Worm (Caenorhabditis elegans): ENCODE data around the gene frm-2.

The frm-2 gene

ce11 chrIII:5961560-5961959, 20.4 kb downstream of the frm-2 start:
- TF ChIP-seq ceh-28 (tag; optimal IDR thresholded peaks at IDR 0.05): no peak
- TF ChIP-seq unc-62 (GFP tag; optimal IDR thresholded peaks at IDR 0.05): no peak
- TF ChIP-seq egl-5 (tag; optimal IDR thresholded peaks at IDR 0.05): no peak
- TF ChIP-seq lin-39 (tag; optimal IDR thresholded peaks at IDR 0.05): no peak
- TF ChIP-seq nhr-23 (tag; optimal IDR thresholded peaks at IDR 0.05): no peak
- TF ChIP-seq nfya-1 (tag; optimal IDR thresholded peaks at IDR 0.05; ENCODE audit: insufficient read depth): no peak
- no peak for TF ChIP-seq elt-1 (tag; optimal IDR thresholded peaks at IDR 0.05)
- TF ChIP-seq zag-1 (tag; optimal IDR thresholded peaks at IDR 0.05): no peak
- no peak for TF ChIP-seq elt-2 (tag; optimal IDR thresholded peaks at IDR 0.05)
- TF ChIP-seq nhr-28 (tag; optimal IDR thresholded peaks at IDR 0.05): no peak
- TF ChIP-seq snpc-4 (tag; optimal IDR thresholded peaks at IDR 0.05): no peak
- no peak for TF ChIP-seq mdl-1 (tag; optimal IDR thresholded peaks at IDR 0.05)
- TF ChIP-seq nhr-67 (tag; optimal IDR thresholded peaks at IDR 0.05): no peak
- no peak for TF ChIP-seq fos-1 (tag; optimal IDR thresholded peaks at IDR 0.05)
- no peak for TF ChIP-seq ceh-82 (tag; optimal IDR thresholded peaks at IDR 0.05)
- TF ChIP-seq sea-2 (GFP tag; optimal IDR thresholded peaks at IDR 0.05): no peak
- no peak for TF ChIP-seq fkh-10 (GFP tag; optimal IDR thresholded peaks at IDR 0.05)
- no peak for TF ChIP-seq ztf-4 (tag; optimal IDR thresholded peaks at IDR 0.05)
- no peak for TF ChIP-seq unc-39 (tag; optimal IDR thresholded peaks at IDR 0.05)
- TF ChIP-seq nhr-12 (tag; optimal IDR thresholded peaks at IDR 0.05): no peak

ce11 chrIII:5959049-5959448, 22.9 kb downstream of the frm-2 start:
- TF ChIP-seq nhr-12 (tag; optimal IDR thresholded peaks at IDR 0.05): no peak
- peak; percentile 39 for TF ChIP-seq pha-4 (tag; optimal IDR thresholded peaks at IDR 0.05)

DNA sequence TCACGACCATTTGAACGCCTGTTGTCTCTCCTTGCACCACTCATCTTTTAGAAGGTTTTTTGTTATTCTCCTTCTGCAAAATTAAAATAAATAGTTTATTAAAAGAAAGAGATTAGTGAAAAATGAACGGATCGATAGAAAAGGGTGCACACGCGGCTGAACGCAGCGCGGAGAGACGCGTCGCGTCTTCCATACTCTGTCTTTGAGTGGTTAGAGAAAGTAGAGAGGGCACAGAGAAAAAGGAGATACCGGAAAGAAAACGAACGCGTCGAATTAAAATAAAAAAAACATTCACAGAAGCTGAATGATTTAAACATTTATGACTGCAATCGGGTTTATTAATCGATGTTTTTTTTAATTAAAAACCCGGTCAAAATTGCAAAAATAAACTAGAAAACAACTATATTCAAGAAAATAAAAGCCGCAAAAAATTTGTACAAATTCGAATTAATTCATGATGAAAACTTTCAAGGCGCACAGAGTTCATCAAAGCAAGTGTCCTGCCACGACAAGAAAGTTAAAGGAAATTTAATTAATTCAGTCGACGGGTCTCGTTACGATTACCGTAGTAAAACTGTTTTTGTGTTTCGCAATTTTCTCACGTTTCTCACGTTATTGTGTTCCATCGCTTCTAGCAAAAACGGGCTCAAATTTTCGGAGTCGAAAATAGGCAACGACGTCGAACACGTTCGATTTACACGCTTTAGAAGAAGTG, 23.6 kb downstream of the frm-2 start, which contains the start of the genes nono-1 and nop-1:
Gene nono-1, minus strand, starts transcription at position 75 of the 715 bp plus-strand sequence.
Gene nop-1, plus strand, starts transcription at position 551 of the 715 bp plus-strand sequence.
- peak; percentile 36 for TF ChIP-seq snpc-4 (tag; optimal IDR thresholded peaks at IDR 0.05)
- peak; percentile 1 for TF ChIP-seq hmg-11 (tag; optimal IDR thresholded peaks at IDR 0.05)
- no peak for TF ChIP-seq elt-2 (tag; optimal IDR thresholded peaks at IDR 0.05)
- peak; percentile 84 for TF ChIP-seq nfya-1 (tag; optimal IDR thresholded peaks at IDR 0.05; ENCODE audit: insufficient read depth)

ce11 chrIII:5953913-5954290, 28.0 kb downstream of the frm-2 start:
- TF ChIP-seq ceh-9 (tag; optimal IDR thresholded peaks at IDR 0.05): no peak
- no peak for TF ChIP-seq nhr-12 (tag; optimal IDR thresholded peaks at IDR 0.05)
- TF ChIP-seq nhr-25 (tag; optimal IDR thresholded peaks at IDR 0.05): no peak
- no peak for TF ChIP-seq ZK546.5 (tag; optimal IDR thresholded peaks at IDR 0.05)
- no peak for TF ChIP-seq nhr-77 (tag; optimal IDR thresholded peaks at IDR 0.05)
- TF ChIP-seq egl-5 (tag; optimal IDR thresholded peaks at IDR 0.05): no peak
- TF ChIP-seq tbx-2 (tag; optimal IDR thresholded peaks at IDR 0.05): no peak

DNA sequence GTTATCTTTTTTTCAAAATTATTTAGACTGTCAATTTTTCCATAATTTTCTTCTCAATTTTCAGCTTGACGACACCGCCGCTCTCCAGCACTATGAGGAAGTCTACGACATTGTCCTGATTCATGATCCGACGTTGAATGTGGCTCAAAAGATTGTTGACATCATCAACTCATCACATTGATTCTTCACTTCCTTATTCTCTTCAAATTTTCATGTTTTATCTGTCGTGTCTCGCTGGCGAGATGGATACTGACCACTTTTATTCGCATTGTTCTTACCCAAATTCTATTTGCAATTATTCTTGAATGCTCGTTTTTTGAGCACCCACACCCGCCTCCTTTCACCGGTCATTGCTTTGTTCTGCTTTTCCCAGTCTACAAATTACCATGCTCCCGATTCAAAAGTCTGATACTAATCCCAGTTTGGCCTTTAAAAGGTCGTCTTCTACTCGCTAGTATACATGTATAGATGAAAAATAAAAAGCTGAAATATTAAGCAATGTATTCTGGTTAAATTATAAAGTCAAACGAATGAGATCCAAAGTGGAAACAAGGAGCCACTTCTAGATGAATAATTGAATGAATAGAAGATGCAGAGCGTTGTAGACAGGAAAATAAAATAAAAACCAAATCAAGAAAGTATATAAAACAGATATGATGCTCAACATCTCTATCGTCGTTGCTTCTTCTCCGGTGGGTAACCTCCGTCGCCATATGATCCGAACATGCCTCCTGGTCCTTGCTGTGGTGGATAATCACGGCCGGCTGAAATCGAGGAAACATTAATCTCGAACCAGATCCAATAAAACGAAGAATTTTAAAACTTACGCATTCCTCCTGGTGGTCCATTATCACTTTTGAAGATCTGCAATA, 28.6 kb downstream of the frm-2 start:
- TF ChIP-seq pha-4 (tag; optimal IDR thresholded peaks at IDR 0.05) (peak; percentile 12), ama-1 (optimal IDR thresholded peaks at IDR 0.05) (peak; percentile 35), ztf-4 (tag; optimal IDR thresholded peaks at IDR 0.05) (peak; percentile 6), nhr-43 (tag; optimal IDR thresholded peaks at IDR 0.05; ENCODE audit: poor library complexity, severe bottlenecking) (peak; percentile 55), lin-39 (tag; optimal IDR thresholded peaks at IDR 0.05) (no peak), egl-5 (tag; optimal IDR thresholded peaks at IDR 0.05) (no peak), elt-3 (tag; optimal IDR thresholded peaks at IDR 0.05) (no peak), pqm-1 (tag; optimal IDR thresholded peaks at IDR 0.05) (peak; percentile 15), ceh-16 (tag; optimal IDR thresholded peaks at IDR 0.05) (no peak), nhr-23 (tag; optimal IDR thresholded peaks at IDR 0.05) (peak; percentile 42), aly-2 (tag; optimal IDR thresholded peaks at IDR 0.05) (peak; percentile 73), nhr-25 (tag; optimal IDR thresholded peaks at IDR 0.05) (peak; percentile 67), nhr-77 (tag; optimal IDR thresholded peaks at IDR 0.05) (peak; percentile 40), elt-2 (tag; optimal IDR thresholded peaks at IDR 0.05) (no peak)
